Fruit fly (Drosophila melanogaster): ENCODE results near the gene CG3631.
A peak's percentile ranks its signal among the peaks of the same experiment; 100 is the strongest.

The CG3631 gene

DNA sequence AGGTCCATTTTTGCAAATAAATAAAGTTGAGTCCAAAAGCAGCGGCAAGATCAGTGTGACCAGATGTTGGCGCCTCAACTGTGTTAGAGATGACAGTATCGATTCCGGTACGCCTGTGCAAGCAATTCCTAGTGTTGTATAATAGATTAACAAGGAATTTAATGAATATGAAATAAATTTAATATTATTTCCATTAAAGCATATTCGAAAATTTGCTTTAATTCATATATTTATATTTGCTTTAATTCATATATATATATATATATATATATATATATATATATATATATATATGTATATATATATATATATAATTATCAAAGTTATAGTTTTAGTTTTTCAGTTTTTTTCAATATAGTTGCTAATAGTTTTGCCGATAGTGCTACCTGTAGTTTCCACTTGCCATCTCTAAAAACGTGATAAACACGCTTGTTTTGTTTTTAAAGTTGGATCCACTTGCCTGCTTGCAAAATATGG lies 19.1 kb downstream of the CG3631 start, which contains the start of the genes Nup93-2 and CG3817 (continued):
- TF ChIP-seq CG18476 (GFP tag; optimal IDR thresholded peaks at IDR 0.05) (no peak), CG1529 (GFP tag; optimal IDR thresholded peaks at IDR 0.05) (no peak), CG9609 (GFP tag; optimal IDR thresholded peaks at IDR 0.05) (peak; percentile 49), Eip74EF (GFP tag; optimal IDR thresholded peaks at IDR 0.05) (peak in 1 of 2 experiments; percentile 66), sna (GFP tag; IDR thresholded peaks at IDR 0.05; ENCODE audit: partially characterized antibody) (no peak), h (optimal IDR thresholded peaks at IDR 0.05) (no peak), fu2 (GFP tag; optimal IDR thresholded peaks at IDR 0.05) (no peak), CG15269 (tag; optimal IDR thresholded peaks at IDR 0.05) (peak; percentile 56), PHDP (tag; optimal IDR thresholded peaks at IDR 0.05) (peak; percentile 22), Stat92E (GFP tag; optimal IDR thresholded peaks at IDR 0.05) (peak in 1 of 3 experiments; percentile 53), nerfin-1 (tag; optimal IDR thresholded peaks at IDR 0.05) (peak; percentile 80), CG17612 (GFP tag; IDR thresholded peaks at IDR 0.05) (no peak), CG31388 (GFP tag; optimal IDR thresholded peaks at IDR 0.05) (no peak), CG4328 (GFP tag; optimal IDR thresholded peaks at IDR 0.05) (peak; percentile 45), grn (GFP tag; optimal IDR thresholded peaks at IDR 0.05) (no peak), mam (GFP tag; optimal IDR thresholded peaks at IDR 0.05) (peak; percentile 67), nom (GFP tag; optimal IDR thresholded peaks at IDR 0.05) (no peak), aop (GFP tag; IDR thresholded peaks at IDR 0.05) (no peak), bsh (GFP tag; optimal IDR thresholded peaks at IDR 0.05) (peak in 1 of 2 experiments; percentile 43), hbn (GFP tag; IDR thresholded peaks at IDR 0.05; ENCODE audit: partially characterized antibody) (no peak), Doc3 (GFP tag; IDR thresholded peaks at IDR 0.05; ENCODE audit: partially characterized antibody) (peak; percentile 56; the same call in 2 of the 3 replicates), CG9797 (GFP tag; optimal IDR thresholded peaks at IDR 0.05) (peak; percentile 45), hth (optimal IDR thresholded peaks at IDR 0.05) (no peak), grau (tag; optimal IDR thresholded peaks at IDR 0.05) (peak; percentile 76), Asciz (GFP tag; optimal IDR thresholded peaks at IDR 0.05) (no peak), kni (GFP tag; optimal IDR thresholded peaks at IDR 0.05) (no peak), Xbp1 (GFP tag; optimal IDR thresholded peaks at IDR 0.05) (peak; percentile 66), CG16863 (GFP tag; optimal IDR thresholded peaks at IDR 0.05) (no peak), NfI (GFP tag; optimal IDR thresholded peaks at IDR 0.05) (peak; percentile 71), HLH54F (GFP tag; optimal IDR thresholded peaks at IDR 0.05) (peak; percentile 43), CG2712 (tag; optimal IDR thresholded peaks at IDR 0.05) (peak; percentile 78), Deaf1 (tag; optimal IDR thresholded peaks at IDR 0.05) (peak; percentile 13), Ada2b (GFP tag; IDR thresholded peaks at IDR 0.05) (peak; percentile 26; the same call in 1 of the 2 replicates), Adf1 (GFP tag; IDR thresholded peaks at IDR 0.05) (no peak), Hand (GFP tag; optimal IDR thresholded peaks at IDR 0.05) (no peak), CG18011 (GFP tag; optimal IDR thresholded peaks at IDR 0.05) (no peak), CG2678 (tag; optimal IDR thresholded peaks at IDR 0.05) (peak; percentile 82), CG11560 (tag; IDR thresholded peaks at IDR 0.05) (peak; percentile 68), CG8089 (GFP tag; optimal IDR thresholded peaks at IDR 0.05) (no peak), Aef1 (GFP tag; IDR thresholded peaks at IDR 0.05) (peak; percentile 84), CG18262 (tag; optimal IDR thresholded peaks at IDR 0.05) (peak; percentile 77), crc (GFP tag; optimal IDR thresholded peaks at IDR 0.05) (peak; percentile 31), CG16813 (GFP tag; IDR thresholded peaks at IDR 0.05; ENCODE audit: partially characterized antibody) (peak; percentile 75), Lhr (GFP tag; optimal IDR thresholded peaks at IDR 0.05) (no peak), kay (GFP tag; optimal IDR thresholded peaks at IDR 0.05) (peak; percentile 70), H15 (GFP tag; IDR thresholded peaks at IDR 0.05) (0 out of 3 replicates have a peak, but pooled peaks have one; percentile 36), CG13624 (GFP tag; optimal IDR thresholded peaks at IDR 0.05) (peak; percentile 50), CG10959 (GFP tag; IDR thresholded peaks at IDR 0.05) (no peak), schlank (tag; optimal IDR thresholded peaks at IDR 0.05) (no peak), CG7928 (GFP tag; optimal IDR thresholded peaks at IDR 0.05) (no peak)
